Worm (Caenorhabditis elegans) whole organism, L2 larva: Measurements from ENCODE around the gene gcp-2.2.

Experiments used
- mab-5 ChIP-seq: fragments of 150-350 bp; optimal IDR thresholded peaks from 2 replicates; lab custom pipeline; 2014; ENCODE audit warnings: missing biosample characterization, missing genetic modification characterization
- nhr-10 ChIP-seq: sonication (generic microtip); optimal IDR thresholded peaks from 2 replicates; lab custom pipeline; 2017; ENCODE audit warnings: missing biosample characterization, missing genetic modification characterization
- nhr-11 ChIP-seq: fragments of 150-350 bp; optimal IDR thresholded peaks from 2 replicates; lab custom pipeline; 2014; ENCODE audit warnings: missing biosample characterization, missing genetic modification characterization
- sma-9 ChIP-seq, 2 experiments: fragments of 150-350 bp in 1 of 2; sonication (generic microtip) in 1 of 2; optimal IDR thresholded peaks; 2 replicates each; lab custom pipeline; 2014 to 2016; ENCODE audit warnings: missing genetic modification characterization in 2 of 2, mild to moderate bottlenecking in 1 of 2, missing biosample characterization in 1 of 2, missing compliant biosample characterization in 1 of 2, missing genetic modification reagents in 1 of 2, moderate library complexity in 1 of 2
- snpc-4 ChIP-seq: fragments of 150-350 bp; optimal IDR thresholded peaks from 2 replicates; lab custom pipeline; 2014; ENCODE audit warnings: missing biosample characterization, missing genetic modification characterization
- zag-1 ChIP-seq: fragments of 150-350 bp; optimal IDR thresholded peaks from 2 replicates; lab custom pipeline; 2014; ENCODE audit warnings: missing biosample characterization, missing genetic modification characterization
- ztf-11 ChIP-seq: sonication (generic microtip); optimal IDR thresholded peaks from 2 replicates; lab custom pipeline; 2017; ENCODE audit warnings: missing biosample characterization, missing genetic modification characterization

ce11 chrX:11498871-11499270 is 38.6 kb upstream of the gcp-2.2 start:
- TF ChIP-seq sma-9 (GFP tag; optimal IDR thresholded peaks at IDR 0.05; lab: Kevin White, UChicago), result no peak
- no peak for TF ChIP-seq sma-9 (tag; optimal IDR thresholded peaks at IDR 0.05; lab: Kevin White, UChicago)
- TF ChIP-seq nhr-11 (tag; lab: Kevin White, UChicago), result no peak
- no peak for TF ChIP-seq mab-5
- no peak for TF ChIP-seq zag-1 (tag; lab: Kevin White, UChicago)
- no peak for TF ChIP-seq nhr-10 (tag; lab: Kevin White, UChicago)
- no peak for TF ChIP-seq ztf-11
- no peak for TF ChIP-seq snpc-4 (tag; lab: Kevin White, UChicago)
